Worm (Caenorhabditis elegans) whole organism, young adult: ENCODE results near the gene htp-1.
"Not testable (repeated sequence)": the region's sequence is repeated elsewhere in the genome, so short reads cannot be mapped to it uniquely, and the experiment has no call there.

Experiments used
- B0019.2 ChIP-seq: fragments of 200-800 bp; sonication (Bioruptor generic); conservative IDR thresholded peaks from 2 replicates; pipeline ENCODE4 v1.3.6; 2022; ENCODE audit warnings: missing genetic modification reagents, missing genetic modification characterization, missing compliant biosample characterization
- B0261.1 ChIP-seq: sonication (generic microtip); optimal IDR thresholded peaks from 2 replicates; lab custom pipeline; 2016; ENCODE audit warnings: mild to moderate bottlenecking, missing genetic modification characterization, moderate library complexity, missing compliant biosample characterization
- D2030.7 ChIP-seq: fragments of 200-800 bp; sonication (Bioruptor generic); IDR thresholded peaks from 2 replicates; pipeline ENCODE4 v1.3.6; 2022; ENCODE audit warnings: missing genetic modification reagents, missing genetic modification characterization, missing compliant biosample characterization
- F22D6.2 ChIP-seq: sonication (generic microtip); optimal IDR thresholded peaks from 2 replicates; lab custom pipeline; 2016; ENCODE audit warnings: mild to moderate bottlenecking, missing genetic modification characterization, missing compliant biosample characterization
- F23B12.7 ChIP-seq: sonication (generic microtip); optimal IDR thresholded peaks from 2 replicates; lab custom pipeline; 2017; ENCODE audit warnings: missing genetic modification characterization, mild to moderate bottlenecking, missing compliant biosample characterization, antibody characterized with exemption, moderate library complexity; ENCODE audit not compliant: insufficient read depth
- F37B4.10 ChIP-seq: fragments of 200-800 bp; sonication (Bioruptor generic); IDR thresholded peaks from 2 replicates; pipeline ENCODE4 v1.3.6; 2022; ENCODE audit warnings: missing genetic modification characterization, missing compliant biosample characterization
- F55B11.4 ChIP-seq: sonication (generic microtip); optimal IDR thresholded peaks from 2 replicates; lab custom pipeline; 2016; ENCODE audit warnings: missing compliant biosample characterization, missing genetic modification characterization, borderline replicate concordance; ENCODE audit not compliant: insufficient read depth
- Y53G8AR.9 ChIP-seq: fragments of 200-800 bp; sonication (Bioruptor generic); conservative IDR thresholded peaks from 2 replicates; pipeline ENCODE4 v1.3.6; 2022; ENCODE audit warnings: missing genetic modification reagents, missing genetic modification characterization, missing compliant biosample characterization
- Y95B8A.8 ChIP-seq: fragments of 200-800 bp; sonication (Bioruptor generic); IDR thresholded peaks from 2 replicates; pipeline ENCODE4 v1.3.6; 2022; ENCODE audit warnings: missing genetic modification reagents, missing genetic modification characterization, missing compliant biosample characterization
- atf-7 ChIP-seq: sonication (generic microtip); optimal IDR thresholded peaks from 2 replicates; lab custom pipeline; 2017; ENCODE audit warnings: mild to moderate bottlenecking, missing genetic modification characterization, missing compliant biosample characterization
- attf-6 ChIP-seq: fragments of 200-800 bp; sonication (Bioruptor generic); IDR thresholded peaks from 2 replicates; pipeline ENCODE4 v1.3.6; 2022; ENCODE audit warnings: missing genetic modification reagents, missing genetic modification characterization, missing compliant biosample characterization
- cebp-1 ChIP-seq, 2 experiments: fragments of 200-800 bp in 1 of 2; sonication (Bioruptor generic) in 1 of 2; sonication (generic microtip) in 1 of 2; IDR thresholded peaks in 1 of 2; optimal IDR thresholded peaks in 1 of 2; 2 replicates each; pipeline versions ENCODE4 v1.3.6 to Lab custom; 2017 to 2022; ENCODE audit warnings: missing compliant biosample characterization in 2 of 2, missing genetic modification characterization in 2 of 2, mild to moderate bottlenecking in 1 of 2, missing genetic modification reagents in 1 of 2, moderate library complexity in 1 of 2
- ceh-27 ChIP-seq: fragments of 200-800 bp; sonication (Bioruptor generic); optimal IDR thresholded peaks from 2 replicates; lab custom pipeline; 2018; ENCODE audit warnings: mild to moderate bottlenecking, missing genetic modification characterization, moderate library complexity, missing compliant biosample characterization
- die-1 ChIP-seq: sonication (generic microtip); optimal IDR thresholded peaks from 2 replicates; lab custom pipeline; 2016; ENCODE audit warnings: missing genotype, mild to moderate bottlenecking, missing genetic modification characterization, missing compliant biosample characterization
- dpff-1 ChIP-seq: sonication (generic microtip); optimal IDR thresholded peaks from 2 replicates; lab custom pipeline; 2017; ENCODE audit warnings: mild to moderate bottlenecking, missing genetic modification characterization, missing compliant biosample characterization
- egrh-3 ChIP-seq: fragments of 200-800 bp; sonication (Bioruptor generic); IDR thresholded peaks from 2 replicates; pipeline ENCODE4 v1.3.6; 2022; ENCODE audit warnings: missing genetic modification reagents, missing genetic modification characterization, missing compliant biosample characterization
- him-1 ChIP-seq: sonication (generic microtip); optimal IDR thresholded peaks from 2 replicates; lab custom pipeline; 2016; ENCODE audit warnings: missing genotype, missing genetic modification reagents, missing genetic modification characterization, missing compliant biosample characterization
- hlh-26 ChIP-seq: fragments of 200-800 bp; sonication (Bioruptor generic); conservative IDR thresholded peaks from 2 replicates; pipeline ENCODE4 v1.3.6; 2022; ENCODE audit warnings: missing genetic modification reagents, missing genetic modification characterization, missing compliant biosample characterization
- lin-35 ChIP-seq, 3 experiments: fragments of 150-350 bp in 2 of 3; sonication (generic microtip) in 1 of 3; optimal IDR thresholded peaks; 2 replicates each; lab custom pipeline; 2014 to 2018; ENCODE audit warnings: missing biosample characterization in 3 of 3, missing genetic modification characterization in 3 of 3, missing genetic modification reagents in 3 of 3
- lin-54 ChIP-seq: fragments of 200-800 bp; sonication (Bioruptor generic); optimal IDR thresholded peaks from 2 replicates; lab custom pipeline; 2018; ENCODE audit warnings: mild to moderate bottlenecking, missing genetic modification characterization, missing compliant biosample characterization
- nfyb-1 ChIP-seq: fragments of 200-800 bp; sonication (Bioruptor generic); IDR thresholded peaks from 2 replicates; pipeline ENCODE4 v1.3.6; 2022; ENCODE audit warnings: missing genetic modification reagents, missing genetic modification characterization, missing compliant biosample characterization
- nhr-27 ChIP-seq: fragments of 200-800 bp; sonication (Bioruptor generic); optimal IDR thresholded peaks from 2 replicates; lab custom pipeline; 2018; ENCODE audit warnings: mild to moderate bottlenecking, missing genetic modification characterization, moderate library complexity, missing compliant biosample characterization
- nhr-80 ChIP-seq: sonication (generic microtip); optimal IDR thresholded peaks from 2 replicates; lab custom pipeline; 2016; ENCODE audit warnings: missing genetic modification characterization, missing compliant biosample characterization
- nhr-90 ChIP-seq: sonication (generic microtip); optimal IDR thresholded peaks from 2 replicates; lab custom pipeline; 2016; ENCODE audit warnings: missing genotype, mild to moderate bottlenecking, missing genetic modification characterization, missing compliant biosample characterization
- pbrm-1 ChIP-seq: fragments of 200-800 bp; sonication (Bioruptor generic); IDR thresholded peaks from 2 replicates; pipeline ENCODE4 v1.3.6; 2022; ENCODE audit warnings: missing genetic modification reagents, missing genetic modification characterization, missing compliant biosample characterization
- rcor-1 ChIP-seq: fragments of 200-800 bp; sonication (Bioruptor generic); IDR thresholded peaks from 2 replicates; pipeline ENCODE4 v1.3.6; 2022; ENCODE audit warnings: missing genetic modification reagents, missing genetic modification characterization, missing compliant biosample characterization
- rec-8 ChIP-seq, 2 experiments: sonication (generic microtip); optimal IDR thresholded peaks; 2 replicates each; lab custom pipeline; 2016; ENCODE audit warnings: mild to moderate bottlenecking in 2 of 2, missing genetic modification characterization in 2 of 2, missing genetic modification reagents in 2 of 2, missing genotype in 2 of 2, missing biosample characterization in 1 of 2, missing compliant biosample characterization in 1 of 2, moderate library complexity in 1 of 2
- rpc-1 ChIP-seq, 2 experiments: fragments of 150-350 bp in 1 of 2; sonication (generic microtip) in 1 of 2; optimal IDR thresholded peaks; 2 replicates each; lab custom pipeline; 2014 to 2018; ENCODE audit warnings: missing biosample characterization in 1 of 2, missing genetic modification characterization in 1 of 2, missing genetic modification reagents in 1 of 2, missing genotype in 1 of 2
- sdz-38 ChIP-seq: sonication (generic microtip); optimal IDR thresholded peaks from 2 replicates; lab custom pipeline; 2016; ENCODE audit warnings: missing genotype, missing genetic modification characterization, missing compliant biosample characterization
- snpc-1.1 ChIP-seq: sonication (generic microtip); optimal IDR thresholded peaks from 2 replicates; lab custom pipeline; 2017; ENCODE audit warnings: missing genetic modification characterization, mild to moderate bottlenecking, missing compliant biosample characterization, antibody characterized with exemption, moderate library complexity, missing genotype, missing genetic modification reagents; ENCODE audit not compliant: insufficient read depth
- snpc-1.3 ChIP-seq: sonication (generic microtip); optimal IDR thresholded peaks from 2 replicates; lab custom pipeline; 2017; ENCODE audit warnings: missing genetic modification characterization, mild to moderate bottlenecking, missing compliant biosample characterization, antibody characterized with exemption, moderate library complexity, missing genotype, missing genetic modification reagents; ENCODE audit not compliant: insufficient read depth
- snpc-4 ChIP-seq, 5 experiments: fragments of 150-350 bp in 1 of 5; sonication (generic microtip) in 4 of 5; optimal IDR thresholded peaks; 2 replicates each; lab custom pipeline; 2014 to 2018; ENCODE audit warnings: missing genetic modification characterization in 5 of 5, missing biosample characterization in 3 of 5, antibody characterized with exemption in 2 of 5, mild to moderate bottlenecking in 2 of 5, missing compliant biosample characterization in 2 of 5, missing genotype in 2 of 5, moderate library complexity in 2 of 5, missing genetic modification reagents in 1 of 5
- tbp1 ChIP-seq: fragments of 200-800 bp; sonication (Bioruptor generic); optimal IDR thresholded peaks from 2 replicates; lab custom pipeline; 2018; ENCODE audit warnings: mild to moderate bottlenecking, missing genetic modification characterization, missing compliant biosample characterization
- tbx-9 ChIP-seq: sonication (generic microtip); optimal IDR thresholded peaks from 2 replicates; lab custom pipeline; 2016; ENCODE audit warnings: borderline replicate concordance, missing genetic modification characterization, inconsistent platforms, missing compliant biosample characterization
- unc-130 ChIP-seq: sonication (generic microtip); optimal IDR thresholded peaks from 2 replicates; lab custom pipeline; 2016; ENCODE audit warnings: missing genetic modification reagents, missing genetic modification characterization, missing compliant biosample characterization
- ztf-18 ChIP-seq: sonication (generic microtip); optimal IDR thresholded peaks from 2 replicates; lab custom pipeline; 2016; ENCODE audit warnings: missing genotype, mild to moderate bottlenecking, missing genetic modification characterization, missing compliant biosample characterization
- ztf-3 ChIP-seq: fragments of 200-800 bp; sonication (Bioruptor generic); optimal IDR thresholded peaks from 2 replicates; lab custom pipeline; 2018; ENCODE audit warnings: mild to moderate bottlenecking, missing genetic modification characterization, missing compliant biosample characterization

htp-1 gene

DNA sequence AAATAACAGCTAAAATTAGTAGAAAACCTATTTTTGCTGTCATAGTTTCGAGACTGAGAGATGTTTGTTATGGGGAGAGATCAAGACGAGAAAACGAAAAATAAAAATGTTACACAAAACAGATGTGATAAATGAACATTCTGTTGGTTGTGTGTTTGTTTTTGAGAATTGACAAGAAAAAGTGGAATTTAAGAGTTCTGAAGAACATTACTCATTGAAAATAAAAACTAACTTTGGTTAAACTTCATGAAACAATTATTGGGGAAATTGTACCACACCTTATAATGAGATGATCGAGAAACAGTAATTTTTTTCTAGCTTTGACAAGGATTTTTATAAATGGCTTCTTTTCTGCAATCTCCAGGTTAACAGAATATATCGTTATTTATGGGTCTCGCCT lies 38.0 kb downstream of the htp-1 start, which contains the start of gene Y4C6B.7:
Y4C6B.7 (minus strand) TSS at position 101 of the 400 bp plus-strand sequence.
- TF ChIP-seq F22D6.2: no peak
- TF ChIP-seq tbp1: no peak
- TF ChIP-seq nhr-80 (tag; lab: Kevin White, UChicago): no peak
- no peak for TF ChIP-seq dpff-1 (tag; lab: Kevin White, UChicago)
- TF ChIP-seq rcor-1 (GFP tag; lab: Robert Waterston, UW): no peak
- TF ChIP-seq nfyb-1 (GFP tag; lab: Robert Waterston, UW): no peak
- TF ChIP-seq ztf-3 (GFP tag; lab: Kevin White, UChicago): no peak
- no peak for TF ChIP-seq Y53G8AR.9 (GFP tag; lab: Robert Waterston, UW)
- no peak for TF ChIP-seq B0019.2 (GFP tag; lab: Robert Waterston, UW)
- no peak for TF ChIP-seq unc-130 (GFP tag; lab: Kevin White, UChicago)
- TF ChIP-seq hlh-26 (GFP tag; lab: Robert Waterston, UW): no peak
- no peak for TF ChIP-seq ceh-27 (GFP tag; lab: Kevin White, UChicago)
- TF ChIP-seq F37B4.10: no peak
- TF ChIP-seq, all 124 proteins: peak for 0

DNA sequence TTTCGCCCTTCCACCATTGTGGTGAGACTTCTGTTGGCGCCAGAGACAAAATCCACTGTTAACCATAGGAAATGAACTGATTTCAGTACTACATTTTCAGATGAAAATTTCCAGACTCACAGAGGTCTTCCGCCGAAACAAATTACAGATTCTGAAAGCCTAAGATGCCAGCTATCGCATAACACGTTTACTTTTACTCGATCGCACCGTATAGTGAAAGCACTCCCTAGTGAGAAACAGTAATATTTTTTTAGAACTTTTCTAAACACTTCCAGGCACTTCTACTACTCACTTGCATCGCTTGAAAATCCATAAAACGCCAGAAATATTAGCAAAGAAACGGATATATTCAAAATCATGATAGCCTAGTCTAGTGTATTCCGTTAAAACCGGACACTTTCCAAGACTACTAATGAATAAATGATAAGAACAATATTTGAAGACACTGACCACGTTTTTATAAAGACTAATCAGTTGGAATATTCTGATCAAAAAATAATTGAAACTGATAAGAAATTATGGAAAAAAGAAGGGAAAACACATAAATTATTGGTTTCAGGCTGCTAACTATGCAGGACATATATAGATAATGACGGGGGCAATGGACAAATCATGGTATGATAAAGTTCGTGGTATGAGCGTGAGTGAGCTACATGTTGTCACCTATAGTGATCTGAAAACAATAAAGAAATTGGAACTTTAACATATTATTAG lies 40.7 kb downstream of the htp-1 start, which contains the start of gene gba-4:
gba-4 (minus strand) TSS at position 418 of the 714 bp plus-strand sequence.
- not testable (repeated sequence) for TF ChIP-seq snpc-4 (GFP tag; optimal IDR thresholded peaks at IDR 0.05; lab: Kevin White, UChicago); rpc-1 (optimal IDR thresholded peaks at IDR 0.05; lab: Kevin White, UChicago)
- TF ChIP-seq snpc-4 (tag; optimal IDR thresholded peaks at IDR 0.05; lab: Kevin White, UChicago) (peak in 1 of 4 experiments; percentile 35), rpc-1 (tag; optimal IDR thresholded peaks at IDR 0.05; lab: Kevin White, UChicago) (peak; percentile 42), nhr-80 (tag; lab: Kevin White, UChicago) (peak; percentile 72), tbp1 (peak; percentile 75), B0261.1 (peak; percentile 51)
- TF ChIP-seq, all 124 proteins: peak for 5; not testable (repeated sequence) for 119

DNA sequence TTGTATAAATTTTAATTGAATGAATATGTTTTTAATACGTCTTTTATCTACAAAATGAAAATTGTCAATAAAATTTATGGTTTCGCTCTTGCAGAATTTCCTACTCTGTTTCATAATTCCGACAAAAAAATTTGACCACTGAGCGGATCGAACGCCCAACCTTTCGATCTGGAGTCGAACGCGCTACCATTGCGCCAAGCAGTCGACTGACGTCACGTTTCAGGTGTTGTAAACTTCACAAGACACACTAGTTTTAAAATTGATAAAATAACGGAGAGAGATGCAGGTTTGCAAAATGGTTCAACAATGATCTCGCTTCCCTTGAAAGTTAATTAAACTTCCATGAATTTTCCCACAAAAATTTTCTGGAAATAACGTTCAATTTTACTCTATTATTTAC lies 47.2 kb downstream of the htp-1 start:
- TF ChIP-seq cebp-1 (GFP tag; IDR thresholded peaks at IDR 0.05; lab: Robert Waterston, UW): no peak
- no peak for TF ChIP-seq cebp-1 (tag; optimal IDR thresholded peaks at IDR 0.05; lab: Kevin White, UChicago)
- peak; percentile 83 for TF ChIP-seq snpc-4 (GFP tag; optimal IDR thresholded peaks at IDR 0.05; lab: Kevin White, UChicago)
- TF ChIP-seq snpc-4 (tag; optimal IDR thresholded peaks at IDR 0.05; lab: Kevin White, UChicago): peak; percentile 71 to 93 (median 90)
- peak; percentile 45; the same call in 1 of the 2 replicates for TF ChIP-seq D2030.7
- TF ChIP-seq nhr-90: peak; percentile 4
- no peak for TF ChIP-seq rec-8 (tag; optimal IDR thresholded peaks at IDR 0.05; lab: Kevin White, UChicago)
- TF ChIP-seq ztf-18 (tag; lab: Kevin White, UChicago): peak; percentile 30
- TF ChIP-seq nhr-80 (tag; lab: Kevin White, UChicago): peak; percentile 21
- peak; percentile 36 for TF ChIP-seq snpc-1.3 (tag; lab: Kevin White, UChicago)
- 0 out of 2 replicates have a peak, but pooled peaks have one; percentile 53 for TF ChIP-seq pbrm-1 (GFP tag; lab: Robert Waterston, UW)
- TF ChIP-seq Y95B8A.8 (GFP tag; lab: Robert Waterston, UW): 0 out of 2 replicates have a peak, but pooled peaks have one; percentile 24
- TF ChIP-seq snpc-1.1: peak; percentile 87
- no peak for TF ChIP-seq sdz-38 (tag; lab: Kevin White, UChicago)
- TF ChIP-seq tbp1: peak; percentile 87
- TF ChIP-seq B0261.1: peak; percentile 68
- 0 out of 2 replicates have a peak, but pooled peaks have one; percentile 36 for TF ChIP-seq nfyb-1 (GFP tag; lab: Robert Waterston, UW)
- no peak for TF ChIP-seq egrh-3 (GFP tag; lab: Robert Waterston, UW)
- peak; percentile 55 for TF ChIP-seq rpc-1 (optimal IDR thresholded peaks at IDR 0.05; lab: Kevin White, UChicago)
- peak; percentile 79 for TF ChIP-seq rpc-1 (tag; optimal IDR thresholded peaks at IDR 0.05; lab: Kevin White, UChicago)
- TF ChIP-seq F23B12.7 (tag; lab: Kevin White, UChicago): peak; percentile 45
- peak; percentile 0 for TF ChIP-seq atf-7 (tag; lab: Kevin White, UChicago)
- TF ChIP-seq F55B11.4 (tag; lab: Kevin White, UChicago): no peak
- TF ChIP-seq die-1 (tag; lab: Kevin White, UChicago): peak; percentile 47
- TF ChIP-seq tbx-9: no peak
- TF ChIP-seq lin-54 (GFP tag; lab: Kevin White, UChicago): peak; percentile 41
- no peak for TF ChIP-seq lin-35 (GFP tag; optimal IDR thresholded peaks at IDR 0.05; lab: Kevin White, UChicago)
- peak; percentile 42 for TF ChIP-seq him-1
- no peak for TF ChIP-seq nhr-27 (tag; lab: Kevin White, UChicago)
- TF ChIP-seq attf-6 (GFP tag; lab: Robert Waterston, UW): peak; percentile 46; the same call in 1 of the 2 replicates
